Fruit fly (Drosophila melanogaster): ENCODE measurements around the gene comm2.

The comm2 gene

dm6 chr3L:15672800-15673199 is 26.9 kb downstream of the comm2 start (continued):
- TF ChIP-seq CG33557 (GFP tag; optimal IDR thresholded peaks at IDR 0.05) (peak; percentile 54), CG11456 (GFP tag; IDR thresholded peaks at IDR 0.05) (no peak), gce (GFP tag; IDR thresholded peaks at IDR 0.05) (no peak), Hey (tag; optimal IDR thresholded peaks at IDR 0.05) (no peak), cg (GFP tag; optimal IDR thresholded peaks at IDR 0.05) (no peak), dimm (GFP tag; IDR thresholded peaks at IDR 0.05) (no peak), CG6654 (GFP tag; optimal IDR thresholded peaks at IDR 0.05) (no peak), ewg (GFP tag; optimal IDR thresholded peaks at IDR 0.05) (no peak), Dip3 (GFP tag; optimal IDR thresholded peaks at IDR 0.05) (no peak), gsb (GFP tag; IDR thresholded peaks at IDR 0.05) (no peak), Dad (GFP tag; optimal IDR thresholded peaks at IDR 0.05) (no peak), Max (GFP tag; optimal IDR thresholded peaks at IDR 0.05) (no peak), sr (GFP tag; IDR thresholded peaks at IDR 0.05) (no peak), CG17186 (GFP tag; optimal IDR thresholded peaks at IDR 0.05) (no peak), jing (GFP tag; optimal IDR thresholded peaks at IDR 0.05) (no peak), org-1 (GFP tag; optimal IDR thresholded peaks at IDR 0.05) (no peak), tna (GFP tag; IDR thresholded peaks at IDR 0.05; ENCODE audit: partially characterized antibody) (no peak), Doc3 (GFP tag; IDR thresholded peaks at IDR 0.05; ENCODE audit: partially characterized antibody) (no peak), D19B (GFP tag; optimal IDR thresholded peaks at IDR 0.05) (no peak), repo (GFP tag; optimal IDR thresholded peaks at IDR 0.05) (no peak), HLH4C (GFP tag; IDR thresholded peaks at IDR 0.05; ENCODE audit: partially characterized antibody) (no peak), CG34422 (GFP tag; IDR thresholded peaks at IDR 0.05) (no peak), gro (GFP tag; optimal IDR thresholded peaks at IDR 0.05) (no peak), run (tag; optimal IDR thresholded peaks at IDR 0.05) (no peak), CG8478 (optimal IDR thresholded peaks at IDR 0.05) (no peak), CG17385 (GFP tag; optimal IDR thresholded peaks at IDR 0.05) (no peak), insv (GFP tag; optimal IDR thresholded peaks at IDR 0.05) (no peak), MTF-1 (GFP tag; optimal IDR thresholded peaks at IDR 0.05; ENCODE audit: borderline replicate concordance) (no peak), Atf-2 (GFP tag; optimal IDR thresholded peaks at IDR 0.05) (no peak), CG13894 (tag; optimal IDR thresholded peaks at IDR 0.05) (no peak), CG8089 (GFP tag; optimal IDR thresholded peaks at IDR 0.05) (no peak), CG9609 (GFP tag; optimal IDR thresholded peaks at IDR 0.05) (no peak), CG4820 (GFP tag; optimal IDR thresholded peaks at IDR 0.05) (peak; percentile 6), CG9797 (GFP tag; optimal IDR thresholded peaks at IDR 0.05) (no peak), CG15696 (tag; optimal IDR thresholded peaks at IDR 0.05) (peak; percentile 44), CG43689 (GFP tag; IDR thresholded peaks at IDR 0.05) (no peak), slou (GFP tag; optimal IDR thresholded peaks at IDR 0.05) (no peak), sc (optimal IDR thresholded peaks at IDR 0.05) (no peak), sc (GFP tag; optimal IDR thresholded peaks at IDR 0.05) (no peak), CG10543 (GFP tag; optimal IDR thresholded peaks at IDR 0.05) (no peak), kah (GFP tag; optimal IDR thresholded peaks at IDR 0.05) (no peak), nau (GFP tag; optimal IDR thresholded peaks at IDR 0.05) (no peak), CG11398 (GFP tag; optimal IDR thresholded peaks at IDR 0.05) (no peak), CG3281 (GFP tag; optimal IDR thresholded peaks at IDR 0.05) (no peak), crc (GFP tag; optimal IDR thresholded peaks at IDR 0.05) (no peak), CG10321 (GFP tag; IDR thresholded peaks at IDR 0.05) (no peak), Sox102F (GFP tag; optimal IDR thresholded peaks at IDR 0.05) (no peak), CG3847 (GFP tag; IDR thresholded peaks at IDR 0.05) (no peak), CG2875 (GFP tag; optimal IDR thresholded peaks at IDR 0.05) (no peak), scrt (GFP tag; optimal IDR thresholded peaks at IDR 0.05) (no peak), en (GFP tag; optimal IDR thresholded peaks at IDR 0.05) (no peak), CG34376 (GFP tag; optimal IDR thresholded peaks at IDR 0.05) (no peak), z (GFP tag; IDR thresholded peaks at IDR 0.05) (no peak)
